Worm (Caenorhabditis elegans) whole organism, midembryonic: Measurements from ENCODE around the gene C02F5.12.

Source experiments
- T22C8.4 ChIP-seq: fragments of 200-800 bp; sonication (Bioruptor generic); IDR thresholded peaks from 2 replicates; pipeline ENCODE4 v1.3.6; 2022; ENCODE audit warnings: missing genetic modification characterization, missing compliant biosample characterization
- cog-1 ChIP-seq: sonication (generic microtip); optimal IDR thresholded peaks from 2 replicates; lab custom pipeline; 2016; ENCODE audit warnings: missing genetic modification characterization, missing compliant biosample characterization
- flt-1 ChIP-seq: fragments of 200-800 bp; sonication (Bioruptor generic); IDR thresholded peaks from 2 replicates; pipeline ENCODE4 v1.3.6; 2022; ENCODE audit warnings: missing genetic modification characterization, missing compliant biosample characterization
- klf-2 ChIP-seq: fragments of 200-800 bp; sonication (Bioruptor generic); conservative IDR thresholded peaks from 2 replicates; pipeline ENCODE4 v1.3.6; 2022; ENCODE audit warnings: missing genetic modification reagents, missing genetic modification characterization, missing compliant biosample characterization
- med-1 ChIP-seq: sonication (generic microtip); optimal IDR thresholded peaks from 2 replicates; lab custom pipeline; 2017; ENCODE audit warnings: missing genetic modification characterization, mild to moderate bottlenecking, missing compliant biosample characterization, antibody characterized with exemption, missing genetic modification reagents; ENCODE audit not compliant: insufficient read depth
- ref-1 ChIP-seq: fragments of 200-800 bp; sonication (Bioruptor generic); conservative IDR thresholded peaks from 2 replicates; pipeline ENCODE4 v1.3.6; 2022; ENCODE audit warnings: missing genetic modification reagents, missing genetic modification characterization, missing compliant biosample characterization
- tab-1 ChIP-seq: fragments of 200-800 bp; sonication (Bioruptor generic); IDR thresholded peaks from 2 replicates; pipeline ENCODE4 v1.3.6; 2022; ENCODE audit warnings: missing genetic modification characterization, missing compliant biosample characterization
- ztf-23 ChIP-seq: fragments of 200-800 bp; sonication (Bioruptor generic); IDR thresholded peaks from 2 replicates; pipeline ENCODE4 v1.3.6; 2022; ENCODE audit warnings: missing genetic modification reagents, missing genetic modification characterization, missing compliant biosample characterization
- ztf-29 ChIP-seq: fragments of 200-800 bp; sonication (Bioruptor generic); IDR thresholded peaks from 2 replicates; pipeline ENCODE4 v1.3.6; 2022; ENCODE audit warnings: missing genetic modification reagents, missing genetic modification characterization, missing compliant biosample characterization

The C02F5.12 gene

ce11 chrIII:8235358-8235757 lies 7.5 kb downstream of the C02F5.12 start, which contains the start of gene C02F5.14:
TSS of gene C02F5.14 (minus strand) at chrIII:8235514.
- no peak for TF ChIP-seq klf-2 (GFP tag; lab: Robert Waterston, UW)
- TF ChIP-seq T22C8.4, result no peak
- TF ChIP-seq flt-1 (GFP tag; lab: Robert Waterston, UW), result no peak
- TF ChIP-seq med-1 (GFP tag; lab: Kevin White, UChicago), result no peak

ce11 chrIII:8232634-8233033 lies 10.2 kb downstream of the C02F5.12 start, which contains the start of gene henn-1:
TSS of gene henn-1 (plus strand) at chrIII:8232651.
- TF ChIP-seq T22C8.4, result no peak
- TF ChIP-seq flt-1 (GFP tag; lab: Robert Waterston, UW), result no peak
- TF ChIP-seq ztf-29 (GFP tag; lab: Robert Waterston, UW), result no peak
- no peak for TF ChIP-seq cog-1
- no peak for TF ChIP-seq tab-1 (GFP tag; lab: Robert Waterston, UW)
- TF ChIP-seq ztf-23 (GFP tag; lab: Robert Waterston, UW), result no peak
- no peak for TF ChIP-seq med-1 (GFP tag; lab: Kevin White, UChicago)
- no peak for TF ChIP-seq ref-1
- TF ChIP-seq klf-2 (GFP tag; lab: Robert Waterston, UW), result no peak

- no peak for TF ChIP-seq ztf-29 (GFP tag; lab: Robert Waterston, UW)
- no peak for TF ChIP-seq flt-1 (GFP tag; lab: Robert Waterston, UW)
- no peak for TF ChIP-seq cog-1
- no peak for TF ChIP-seq T22C8.4
- no peak for TF ChIP-seq ref-1
- no peak for TF ChIP-seq tab-1 (GFP tag; lab: Robert Waterston, UW)
- TF ChIP-seq ztf-23 (GFP tag; lab: Robert Waterston, UW), result no peak
- no peak for TF ChIP-seq med-1 (GFP tag; lab: Kevin White, UChicago)
- TF ChIP-seq klf-2 (GFP tag; lab: Robert Waterston, UW), result no peak
Measured at ce11 chrIII:8229480-8229879, 13.3 kb downstream of the C02F5.12 start.

- TF ChIP-seq ztf-29 (GFP tag; lab: Robert Waterston, UW), result no peak
- TF ChIP-seq ztf-23 (GFP tag; lab: Robert Waterston, UW), result no peak
- no peak for TF ChIP-seq cog-1
- no peak for TF ChIP-seq ref-1
- TF ChIP-seq tab-1 (GFP tag; lab: Robert Waterston, UW), result no peak
- TF ChIP-seq flt-1 (GFP tag; lab: Robert Waterston, UW), result no peak
- no peak for TF ChIP-seq med-1 (GFP tag; lab: Kevin White, UChicago)
- TF ChIP-seq klf-2 (GFP tag; lab: Robert Waterston, UW), result no peak
- TF ChIP-seq T22C8.4, result no peak
Measured at ce11 chrIII:8228916-8229315, 13.9 kb downstream of the C02F5.12 start.

- TF ChIP-seq ref-1 (no peak), flt-1 (GFP tag; lab: Robert Waterston, UW) (peak; percentile 63), klf-2 (GFP tag; lab: Robert Waterston, UW) (no peak), ztf-29 (GFP tag; lab: Robert Waterston, UW) (no peak), tab-1 (GFP tag; lab: Robert Waterston, UW) (no peak)
Measured at ce11 chrIII:8227511-8227910, 15.3 kb downstream of the C02F5.12 start, which contains the start of gene fbxl-1. TSS of gene fbxl-1 (plus strand) at chrIII:8227830.

- TF ChIP-seq cog-1, result no peak
- no peak for TF ChIP-seq T22C8.4
- no peak for TF ChIP-seq flt-1 (GFP tag; lab: Robert Waterston, UW)
- no peak for TF ChIP-seq klf-2 (GFP tag; lab: Robert Waterston, UW)
- no peak for TF ChIP-seq ztf-23 (GFP tag; lab: Robert Waterston, UW)
- TF ChIP-seq ref-1, result no peak
- TF ChIP-seq ztf-29 (GFP tag; lab: Robert Waterston, UW), result no peak
- TF ChIP-seq tab-1 (GFP tag; lab: Robert Waterston, UW), result no peak
- no peak for TF ChIP-seq med-1 (GFP tag; lab: Kevin White, UChicago)
Measured at ce11 chrIII:8226178-8226577, 16.7 kb downstream of the C02F5.12 start, which contains the start of gene rfs-1. TSS of gene rfs-1 (plus strand) at chrIII:8226478.

- TF ChIP-seq med-1 (GFP tag; lab: Kevin White, UChicago), result no peak
- no peak for TF ChIP-seq tab-1 (GFP tag; lab: Robert Waterston, UW)
- TF ChIP-seq ref-1, result no peak
- TF ChIP-seq klf-2 (GFP tag; lab: Robert Waterston, UW), result no peak
- no peak for TF ChIP-seq flt-1 (GFP tag; lab: Robert Waterston, UW)
Measured at ce11 chrIII:8224769-8225168, 18.1 kb downstream of the C02F5.12 start, which contains the start of gene mob-4. TSS of gene mob-4 (plus strand) at chrIII:8225097.

ce11 chrIII:8220081-8220480 lies 22.7 kb downstream of the C02F5.12 start:
- TF ChIP-seq ztf-23 (GFP tag; lab: Robert Waterston, UW) (no peak), ztf-29 (GFP tag; lab: Robert Waterston, UW) (no peak), med-1 (GFP tag; lab: Kevin White, UChicago) (no peak), klf-2 (GFP tag; lab: Robert Waterston, UW) (no peak), ref-1 (no peak), cog-1 (no peak), T22C8.4 (no peak), tab-1 (GFP tag; lab: Robert Waterston, UW) (no peak), flt-1 (GFP tag; lab: Robert Waterston, UW) (no peak)

- TF ChIP-seq ref-1 (no peak), cog-1 (no peak), ztf-29 (GFP tag; lab: Robert Waterston, UW) (no peak), klf-2 (GFP tag; lab: Robert Waterston, UW) (no peak), med-1 (GFP tag; lab: Kevin White, UChicago) (no peak), ztf-23 (GFP tag; lab: Robert Waterston, UW) (no peak), flt-1 (GFP tag; lab: Robert Waterston, UW) (no peak), tab-1 (GFP tag; lab: Robert Waterston, UW) (no peak), T22C8.4 (no peak)
Measured at ce11 chrIII:8217919-8218318, 24.9 kb downstream of the C02F5.12 start, which contains the start of gene C30A5.16. TSS of gene C30A5.16 (plus strand) at chrIII:8218219.

ce11 chrIII:8216224-8216623 lies 26.6 kb downstream of the C02F5.12 start, which contains the start of gene unc-86:
TSS of gene unc-86 (minus strand) at chrIII:8216336.
- TF ChIP-seq klf-2 (GFP tag; lab: Robert Waterston, UW), result no peak
- no peak for TF ChIP-seq T22C8.4
- no peak for TF ChIP-seq ztf-23 (GFP tag; lab: Robert Waterston, UW)
- TF ChIP-seq ztf-29 (GFP tag; lab: Robert Waterston, UW), result no peak
- no peak for TF ChIP-seq flt-1 (GFP tag; lab: Robert Waterston, UW)
- TF ChIP-seq med-1 (GFP tag; lab: Kevin White, UChicago), result no peak
- TF ChIP-seq cog-1, result no peak
- TF ChIP-seq tab-1 (GFP tag; lab: Robert Waterston, UW), result no peak
- TF ChIP-seq ref-1, result no peak
